Fruit fly (Drosophila melanogaster) Kc167 (cell line): ENCODE measurements around the gene klu.

Experiments
- Sin3A ChIP-seq: fragments of >200 bp; optimal IDR thresholded peaks from 2 replicates; lab custom pipeline; 2018; ENCODE audit warnings: missing external identifiers
- h ChIP-seq: fragments of >200 bp; optimal IDR thresholded peaks from 3 replicates; lab custom pipeline; 2018; ENCODE audit warnings: missing external identifiers
- insv ChIP-seq: fragments of >200 bp; optimal IDR thresholded peaks from 3 replicates; lab custom pipeline; 2018; ENCODE audit warnings: missing external identifiers
- psq ChIP-seq: fragments of >200 bp; optimal IDR thresholded peaks from 2 replicates; lab custom pipeline; 2017; ENCODE audit warnings: missing external identifiers

DNA sequence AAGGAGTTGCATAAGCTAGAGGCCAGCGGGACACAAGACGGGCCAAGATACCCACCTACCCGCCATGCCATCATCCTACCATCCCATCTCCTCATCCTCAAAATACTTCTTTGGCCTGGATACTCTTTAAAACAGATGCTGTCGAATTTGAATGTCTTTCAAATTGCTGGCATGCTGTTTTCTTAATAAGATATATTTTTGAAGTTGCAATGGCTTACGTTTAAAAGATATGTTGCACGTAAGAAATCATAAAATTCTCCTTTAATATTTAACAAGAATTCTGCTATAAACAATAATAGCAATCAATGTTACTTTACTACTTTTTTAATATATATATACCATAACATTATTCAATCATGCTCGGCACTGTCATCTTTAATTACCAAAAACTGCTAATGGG is 41.0 kb downstream of the klu start:
- TF ChIP-seq Sin3A (no peak), h (lab: Kevin White, UChicago) (no peak), insv (no peak), psq (no peak)
